Worm (Caenorhabditis elegans): ENCODE measurements around the gene F18E3.12.

ce11 chrV:7395359-7395758 lies 19.4 kb upstream of the F18E3.12 start, which contains the start of gene srx-9:
- TF ChIP-seq ama-1 (optimal IDR thresholded peaks at IDR 0.05) (no peak), F13C5.2 (tag; optimal IDR thresholded peaks at IDR 0.05) (no peak), B0310.2 (tag; optimal IDR thresholded peaks at IDR 0.05) (no peak), tra-4 (tag; optimal IDR thresholded peaks at IDR 0.05) (no peak), ets-7 (tag; optimal IDR thresholded peaks at IDR 0.05) (no peak), hnd-1 (tag; optimal IDR thresholded peaks at IDR 0.05) (no peak), hmbx-1 (tag; optimal IDR thresholded peaks at IDR 0.05) (no peak), flt-1 (GFP tag; IDR thresholded peaks at IDR 0.05) (no peak), aly-1 (tag; optimal IDR thresholded peaks at IDR 0.05) (no peak), sea-1 (GFP tag; conservative IDR thresholded peaks at IDR 0.05) (no peak), ceh-36 (tag; optimal IDR thresholded peaks at IDR 0.05) (no peak)
